Worm (Caenorhabditis elegans) whole organism, late embryonic: Measurements from ENCODE around the gene Y73B6BL.14.
"Not testable (repeated sequence)": the region's sequence is repeated elsewhere in the genome, so short reads cannot be mapped to it uniquely, and the experiment has no call there.

Source experiments
- ama-1 ChIP-seq: fragments of 150-350 bp; optimal IDR thresholded peaks from 2 replicates; lab custom pipeline; 2014
- pat-9 ChIP-seq: fragments of 200-800 bp; sonication (Bioruptor generic); optimal IDR thresholded peaks from 2 replicates; lab custom pipeline; 2018; ENCODE audit warnings: mild to moderate bottlenecking, missing genetic modification characterization, moderate library complexity, missing compliant biosample characterization
- tbx-2 ChIP-seq: sonication (generic microtip); optimal IDR thresholded peaks from 2 replicates; lab custom pipeline; 2016; ENCODE audit warnings: missing genetic modification characterization, missing compliant biosample characterization
- zip-5 ChIP-seq: sonication (generic microtip); optimal IDR thresholded peaks from 2 replicates; lab custom pipeline; 2016; ENCODE audit warnings: missing genetic modification characterization, missing compliant biosample characterization

DNA sequence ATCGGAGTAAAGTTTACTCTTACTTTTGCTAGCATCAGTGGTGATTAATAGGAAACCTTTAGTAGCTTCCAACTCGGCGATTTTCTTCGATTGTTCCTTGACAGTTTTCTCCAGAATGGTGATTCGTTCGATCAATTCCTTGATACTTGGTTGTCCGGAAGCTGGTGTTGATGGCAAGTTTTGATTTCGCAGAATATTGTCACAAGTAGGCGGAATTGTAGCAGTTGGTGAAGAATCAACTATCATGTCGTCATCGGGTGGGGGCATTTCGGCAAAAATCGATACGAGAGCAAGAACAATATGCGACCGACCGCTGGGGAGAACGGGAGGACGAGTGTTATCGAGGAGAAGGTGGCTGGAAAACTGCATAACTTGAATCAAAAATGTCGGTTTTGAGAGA, 4.4 kb upstream of the Y73B6BL.14 start, which contains the start of gene Y73B6BL.289:
- not testable (repeated sequence) for TF ChIP-seq pat-9 (tag; lab: Kevin White, UChicago); zip-5; tbx-2 (tag; lab: Kevin White, UChicago); ama-1
